Worm (Caenorhabditis elegans) whole organism, L1 larva: Measurements from ENCODE around the gene mrps-18C.

ENCODE experiments used
- ceh-82 ChIP-seq, 3 experiments: fragments of 150-350 bp in 1 of 3; sonication (generic microtip) in 2 of 3; optimal IDR thresholded peaks; 2 replicates each; lab custom pipeline; 2014 to 2017; ENCODE audit warnings: missing biosample characterization in 3 of 3, missing genetic modification characterization in 3 of 3
- elt-3 ChIP-seq, 6 experiments: fragments of 150-350 bp in 1 of 6; sonication (generic microtip); optimal IDR thresholded peaks; 2 replicates each; lab custom pipeline; 2017 to 2018; ENCODE audit warnings: missing biosample characterization in 6 of 6, missing genetic modification characterization in 6 of 6, inconsistent platforms in 1 of 6
- fos-1 ChIP-seq: fragments of 150-350 bp; optimal IDR thresholded peaks from 2 replicates; lab custom pipeline; 2014; ENCODE audit warnings: missing biosample characterization, missing genetic modification characterization
- lin-35 ChIP-seq, 2 experiments: fragments of 150-350 bp; optimal IDR thresholded peaks; 2 replicates each; lab custom pipeline; 2014; ENCODE audit warnings: missing biosample characterization in 2 of 2, missing genetic modification characterization in 2 of 2, missing genetic modification reagents in 2 of 2
- lir-3 ChIP-seq: sonication (generic microtip); optimal IDR thresholded peaks from 2 replicates; lab custom pipeline; 2016; ENCODE audit warnings: mild to moderate bottlenecking, missing genetic modification characterization, moderate library complexity, missing compliant biosample characterization; ENCODE audit not compliant: poor library complexity
- nhr-77 ChIP-seq: fragments of 150-350 bp; optimal IDR thresholded peaks from 2 replicates; lab custom pipeline; 2014; ENCODE audit warnings: missing biosample characterization, missing genetic modification characterization
- skn-1 ChIP-seq: fragments of 150-350 bp; optimal IDR thresholded peaks from 2 replicates; lab custom pipeline; 2014; ENCODE audit warnings: missing biosample characterization, missing genetic modification characterization
- unc-30 ChIP-seq: sonication (generic microtip); optimal IDR thresholded peaks from 2 replicates; lab custom pipeline; 2017; ENCODE audit warnings: missing biosample characterization, missing genetic modification characterization
- unc-62 ChIP-seq: fragments of 150-350 bp; optimal IDR thresholded peaks from 2 replicates; lab custom pipeline; 2014; ENCODE audit warnings: missing biosample characterization, missing genetic modification reagents, missing genetic modification characterization
- zag-1 ChIP-seq: fragments of 150-350 bp; optimal IDR thresholded peaks from 2 replicates; lab custom pipeline; 2014; ENCODE audit warnings: missing biosample characterization, missing genetic modification characterization

DNA sequence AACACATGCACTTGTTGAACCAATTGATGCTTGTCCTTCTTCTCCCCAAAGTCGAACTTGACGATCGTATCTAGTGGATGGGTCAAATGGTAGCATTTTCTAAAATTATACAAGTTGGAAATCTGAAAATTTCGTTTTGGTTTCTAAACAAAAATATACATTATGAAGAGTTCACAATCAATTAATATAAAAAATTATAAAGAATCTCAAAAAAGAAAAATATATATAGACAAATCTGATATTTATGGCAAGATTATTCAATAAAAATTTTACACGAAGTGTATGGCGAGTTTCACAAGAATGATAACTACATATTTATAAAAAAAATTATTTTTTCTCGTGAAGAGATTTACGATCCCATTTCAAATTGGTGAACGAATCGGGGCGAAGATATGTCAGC is 15.2 kb upstream of the mrps-18C start, which contains the start of gene ula-1:
- TF ChIP-seq fos-1 (no peak), nhr-77 (tag; lab: Kevin White, UChicago) (no peak), unc-62 (no peak), elt-3 (tag; optimal IDR thresholded peaks at IDR 0.05; lab: Kevin White, UChicago) (no peak), skn-1 (no peak), lin-35 (GFP tag; optimal IDR thresholded peaks at IDR 0.05; lab: Kevin White, UChicago) (no peak), ceh-82 (tag; optimal IDR thresholded peaks at IDR 0.05; lab: Kevin White, UChicago) (no peak), unc-30 (no peak), lir-3 (no peak), zag-1 (tag; lab: Kevin White, UChicago) (no peak)
